Fruit fly (Drosophila melanogaster) Kc167 (cell line): ENCODE results near the gene orb2.

Experiments
- h ChIP-seq: fragments of >200 bp; optimal IDR thresholded peaks from 3 replicates; lab custom pipeline; 2018; ENCODE audit warnings: missing external identifiers
- ttk ChIP-seq: sonication (Bioruptor generic); optimal IDR thresholded peaks from 2 replicates; lab custom pipeline; 2017; ENCODE audit warnings: missing external identifiers

- TF ChIP-seq h (lab: Kevin White, UChicago) (no peak), ttk (lab: Kevin White, UChicago) (no peak)
These were observed 4.3 kb upstream of the orb2 start, which contains the start of gene CG13313 for dm6 chr3L:8958557-8958956.
